Worm (Caenorhabditis elegans) whole organism, late embryonic: ENCODE measurements around the gene ascc-1.

Experiments used
- F13H6.1 ChIP-seq: sonication (generic microtip); optimal IDR thresholded peaks from 2 replicates; lab custom pipeline; 2016; ENCODE audit warnings: missing genetic modification characterization, missing compliant biosample characterization
- ceh-9 ChIP-seq: sonication (generic microtip); optimal IDR thresholded peaks from 2 replicates; lab custom pipeline; 2016; ENCODE audit warnings: mild to moderate bottlenecking, missing genetic modification characterization, inconsistent platforms, missing compliant biosample characterization
- dve-1 ChIP-seq: sonication (generic microtip); optimal IDR thresholded peaks from 2 replicates; lab custom pipeline; 2017; ENCODE audit warnings: antibody characterized with exemption, mild to moderate bottlenecking, missing genetic modification characterization, missing compliant biosample characterization
- ets-4 ChIP-seq: sonication (generic microtip); optimal IDR thresholded peaks from 2 replicates; lab custom pipeline; 2016; ENCODE audit warnings: missing genetic modification characterization, missing compliant biosample characterization
- hlh-13 ChIP-seq: fragments of 200-800 bp; sonication (Bioruptor generic); optimal IDR thresholded peaks from 2 replicates; lab custom pipeline; 2018; ENCODE audit warnings: mild to moderate bottlenecking, missing genetic modification characterization, missing compliant biosample characterization
- nfya-1 ChIP-seq: sonication (generic microtip); optimal IDR thresholded peaks from 2 replicates; lab custom pipeline; 2017; ENCODE audit warnings: missing genetic modification characterization, mild to moderate bottlenecking, missing compliant biosample characterization, antibody characterized with exemption, moderate library complexity
- pax-1 ChIP-seq: fragments of 150-350 bp; optimal IDR thresholded peaks from 2 replicates; lab custom pipeline; 2014; ENCODE audit warnings: missing biosample characterization, missing genetic modification characterization

DNA sequence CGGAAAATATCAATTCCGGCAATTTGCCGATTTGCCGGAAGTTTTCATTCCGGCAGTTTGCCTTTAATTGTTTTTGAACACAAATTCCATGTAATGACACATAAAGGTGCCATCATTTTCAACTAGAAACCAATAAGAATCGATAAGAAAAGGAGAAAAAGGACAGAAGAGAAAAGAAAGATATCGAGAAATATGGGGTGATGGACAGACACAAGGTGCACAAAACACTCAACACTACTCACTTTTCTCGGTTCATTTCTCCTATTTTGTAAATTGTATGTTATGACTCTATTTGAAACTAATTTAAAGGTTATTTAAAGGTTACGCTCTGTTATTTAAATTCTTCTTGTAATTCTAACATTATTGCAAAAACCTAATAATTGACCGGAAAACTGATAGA, 6.6 kb upstream of the ascc-1 start:
- TF ChIP-seq F13H6.1 (tag; lab: Kevin White, UChicago) (no peak), dve-1 (no peak), ets-4 (no peak), pax-1 (no peak), hlh-13 (GFP tag; lab: Kevin White, UChicago) (no peak), ceh-9 (tag; lab: Kevin White, UChicago) (no peak), nfya-1 (tag; lab: Kevin White, UChicago) (no peak)
